Worm (Caenorhabditis elegans): ENCODE measurements around the gene C55C3.1.

The C55C3.1 gene

ce11 chrIV:5701646-5702045 is 7.2 kb upstream of the C55C3.1 start:
- TF ChIP-seq ref-1 (GFP tag; conservative IDR thresholded peaks at IDR 0.05) (no peak), klf-2 (GFP tag; conservative IDR thresholded peaks at IDR 0.05) (no peak), T22C8.4 (GFP tag; IDR thresholded peaks at IDR 0.05) (no peak), cog-1 (tag; optimal IDR thresholded peaks at IDR 0.05) (no peak), ztf-23 (GFP tag; IDR thresholded peaks at IDR 0.05) (no peak), ztf-29 (GFP tag; IDR thresholded peaks at IDR 0.05) (no peak), tab-1 (GFP tag; IDR thresholded peaks at IDR 0.05) (no peak), med-1 (GFP tag; optimal IDR thresholded peaks at IDR 0.05; ENCODE audit: insufficient read depth) (no peak), flt-1 (GFP tag; IDR thresholded peaks at IDR 0.05) (no peak)

DNA sequence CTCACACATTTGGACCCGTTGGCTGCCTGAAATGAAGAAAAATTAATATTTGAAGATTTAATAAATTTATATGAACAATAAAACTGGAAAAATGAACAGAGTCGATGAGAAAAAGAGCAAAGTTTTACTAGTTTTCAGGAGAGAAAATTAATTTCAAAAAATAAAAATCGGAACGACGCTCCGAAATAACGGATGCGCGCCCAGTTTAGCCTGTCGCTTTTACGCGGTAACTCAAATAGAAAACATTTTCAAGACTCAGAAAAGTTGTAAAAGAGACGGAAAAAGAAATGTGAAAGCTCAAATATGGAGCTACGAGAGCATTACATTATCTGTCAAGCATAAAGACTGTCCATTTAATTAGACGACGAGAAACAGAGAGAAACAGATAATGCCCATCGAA is 5.5 kb upstream of the C55C3.1 start, which contains the start of the genes C55C3.73 and perm-5:
Gene C55C3.73, minus strand, starts transcription at position 9 of the 400 bp plus-strand sequence.
Gene perm-5, minus strand, starts transcription at position 26 of the 400 bp plus-strand sequence.
- TF ChIP-seq ref-1 (GFP tag; conservative IDR thresholded peaks at IDR 0.05), result no peak

- TF ChIP-seq flt-1 (GFP tag; IDR thresholded peaks at IDR 0.05) (no peak), T22C8.4 (GFP tag; IDR thresholded peaks at IDR 0.05) (no peak)
These were observed 5.0 kb upstream of the C55C3.1 start for ce11 chrIV:5703917-5704316.

ce11 chrIV:5706603-5707002 is 2.3 kb upstream of the C55C3.1 start:
- TF ChIP-seq ztf-23 (GFP tag; IDR thresholded peaks at IDR 0.05), result no peak
- no peak for TF ChIP-seq cog-1 (tag; optimal IDR thresholded peaks at IDR 0.05)
- no peak for TF ChIP-seq flt-1 (GFP tag; IDR thresholded peaks at IDR 0.05)
- no peak for TF ChIP-seq ztf-29 (GFP tag; IDR thresholded peaks at IDR 0.05)
- TF ChIP-seq tab-1 (GFP tag; IDR thresholded peaks at IDR 0.05), result no peak
- no peak for TF ChIP-seq ref-1 (GFP tag; conservative IDR thresholded peaks at IDR 0.05)
- no peak for TF ChIP-seq klf-2 (GFP tag; conservative IDR thresholded peaks at IDR 0.05)
- no peak for TF ChIP-seq med-1 (GFP tag; optimal IDR thresholded peaks at IDR 0.05; ENCODE audit: insufficient read depth)
- TF ChIP-seq T22C8.4 (GFP tag; IDR thresholded peaks at IDR 0.05), result no peak

ce11 chrIV:5715341-5716112 is 6.6 kb downstream of the C55C3.1 start:
- no peak for TF ChIP-seq med-1 (GFP tag; optimal IDR thresholded peaks at IDR 0.05; ENCODE audit: insufficient read depth)
- no peak for TF ChIP-seq ztf-29 (GFP tag; IDR thresholded peaks at IDR 0.05)
- no peak for TF ChIP-seq ztf-23 (GFP tag; IDR thresholded peaks at IDR 0.05)
- no peak for TF ChIP-seq flt-1 (GFP tag; IDR thresholded peaks at IDR 0.05)
- no peak for TF ChIP-seq cog-1 (tag; optimal IDR thresholded peaks at IDR 0.05)
- no peak for TF ChIP-seq T22C8.4 (GFP tag; IDR thresholded peaks at IDR 0.05)
- no peak for TF ChIP-seq ref-1 (GFP tag; conservative IDR thresholded peaks at IDR 0.05)
- TF ChIP-seq tab-1 (GFP tag; IDR thresholded peaks at IDR 0.05), result no peak
- TF ChIP-seq klf-2 (GFP tag; conservative IDR thresholded peaks at IDR 0.05), result no peak

- TF ChIP-seq med-1 (GFP tag; optimal IDR thresholded peaks at IDR 0.05; ENCODE audit: insufficient read depth) (no peak), T22C8.4 (GFP tag; IDR thresholded peaks at IDR 0.05) (no peak), ztf-29 (GFP tag; IDR thresholded peaks at IDR 0.05) (no peak), flt-1 (GFP tag; IDR thresholded peaks at IDR 0.05) (no peak), ref-1 (GFP tag; conservative IDR thresholded peaks at IDR 0.05) (no peak), tab-1 (GFP tag; IDR thresholded peaks at IDR 0.05) (no peak), klf-2 (GFP tag; conservative IDR thresholded peaks at IDR 0.05) (no peak), cog-1 (tag; optimal IDR thresholded peaks at IDR 0.05) (no peak), ztf-23 (GFP tag; IDR thresholded peaks at IDR 0.05) (no peak)
These were observed 14.8 kb downstream of the C55C3.1 start for ce11 chrIV:5723659-5724058.

ce11 chrIV:5725300-5725699 is 16.4 kb downstream of the C55C3.1 start, which contains the start of gene H35B03.1:
Gene H35B03.1, plus strand, starts transcription at chrIV:5725600.
- TF ChIP-seq T22C8.4 (GFP tag; IDR thresholded peaks at IDR 0.05), result no peak
- TF ChIP-seq cog-1 (tag; optimal IDR thresholded peaks at IDR 0.05), result no peak
- TF ChIP-seq med-1 (GFP tag; optimal IDR thresholded peaks at IDR 0.05; ENCODE audit: insufficient read depth), result no peak
- no peak for TF ChIP-seq tab-1 (GFP tag; IDR thresholded peaks at IDR 0.05)
- no peak for TF ChIP-seq klf-2 (GFP tag; conservative IDR thresholded peaks at IDR 0.05)
- TF ChIP-seq ref-1 (GFP tag; conservative IDR thresholded peaks at IDR 0.05), result no peak
- TF ChIP-seq ztf-29 (GFP tag; IDR thresholded peaks at IDR 0.05), result no peak
- TF ChIP-seq ztf-23 (GFP tag; IDR thresholded peaks at IDR 0.05), result no peak
- no peak for TF ChIP-seq flt-1 (GFP tag; IDR thresholded peaks at IDR 0.05)

DNA sequence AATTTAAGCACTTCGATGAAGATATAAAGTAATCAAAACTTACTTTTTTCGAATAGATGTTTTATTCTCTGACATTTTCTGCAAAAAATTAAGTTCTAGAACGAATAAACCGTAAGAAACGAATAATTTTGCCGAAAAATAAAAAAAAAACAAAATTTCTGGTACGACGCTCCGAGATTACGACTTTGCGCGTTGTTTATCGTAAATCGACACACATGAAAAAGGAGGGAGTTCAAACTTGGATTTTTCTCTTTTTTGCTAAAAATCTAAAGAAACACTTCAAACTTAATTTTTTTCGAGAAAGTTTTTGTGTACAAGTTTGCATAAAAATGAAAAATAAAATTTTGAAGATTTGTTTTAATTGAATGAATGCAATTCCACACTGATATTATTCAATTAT is 22.7 kb downstream of the C55C3.1 start, which contains the start of gene H35B03.2:
Gene H35B03.2, minus strand, starts transcription at position 78 of the 400 bp plus-strand sequence.
- TF ChIP-seq T22C8.4 (GFP tag; IDR thresholded peaks at IDR 0.05) (no peak), ref-1 (GFP tag; conservative IDR thresholded peaks at IDR 0.05) (no peak), flt-1 (GFP tag; IDR thresholded peaks at IDR 0.05) (no peak), med-1 (GFP tag; optimal IDR thresholded peaks at IDR 0.05; ENCODE audit: insufficient read depth) (no peak), ztf-29 (GFP tag; IDR thresholded peaks at IDR 0.05) (no peak), ztf-23 (GFP tag; IDR thresholded peaks at IDR 0.05) (no peak), cog-1 (tag; optimal IDR thresholded peaks at IDR 0.05) (no peak), tab-1 (GFP tag; IDR thresholded peaks at IDR 0.05) (no peak), klf-2 (GFP tag; conservative IDR thresholded peaks at IDR 0.05) (no peak)

DNA sequence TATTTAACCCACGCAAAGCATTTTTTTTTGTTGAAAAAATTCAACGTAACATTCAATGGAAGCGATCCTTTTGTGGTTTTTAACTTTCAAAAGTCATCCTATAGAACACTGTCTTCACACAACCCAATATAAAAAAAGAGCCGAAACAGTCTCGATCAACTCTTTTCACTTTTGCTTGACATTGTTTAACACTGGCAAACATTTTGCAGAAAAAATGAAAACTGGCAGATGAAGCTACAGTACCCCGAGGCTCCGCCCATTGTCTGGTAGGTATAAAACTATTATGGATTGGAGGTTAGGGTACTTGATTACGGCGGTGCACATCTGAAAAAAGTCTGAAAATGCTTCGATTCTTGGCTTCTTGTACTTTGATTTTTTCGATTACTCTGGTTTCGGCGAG is 25.8 kb downstream of the C55C3.1 start, which contains the start of gene cpg-18:
Gene cpg-18, plus strand, starts transcription at position 301 of the 400 bp plus-strand sequence.
- TF ChIP-seq tab-1 (GFP tag; IDR thresholded peaks at IDR 0.05), result no peak
- no peak for TF ChIP-seq ztf-29 (GFP tag; IDR thresholded peaks at IDR 0.05)
- no peak for TF ChIP-seq cog-1 (tag; optimal IDR thresholded peaks at IDR 0.05)
- TF ChIP-seq med-1 (GFP tag; optimal IDR thresholded peaks at IDR 0.05; ENCODE audit: insufficient read depth), result no peak
- no peak for TF ChIP-seq klf-2 (GFP tag; conservative IDR thresholded peaks at IDR 0.05)

- TF ChIP-seq ztf-23 (GFP tag; IDR thresholded peaks at IDR 0.05) (no peak), cog-1 (tag; optimal IDR thresholded peaks at IDR 0.05) (no peak), ref-1 (GFP tag; conservative IDR thresholded peaks at IDR 0.05) (no peak), klf-2 (GFP tag; conservative IDR thresholded peaks at IDR 0.05) (no peak), med-1 (GFP tag; optimal IDR thresholded peaks at IDR 0.05; ENCODE audit: insufficient read depth) (no peak), flt-1 (GFP tag; IDR thresholded peaks at IDR 0.05) (no peak), T22C8.4 (GFP tag; IDR thresholded peaks at IDR 0.05) (no peak), tab-1 (GFP tag; IDR thresholded peaks at IDR 0.05) (no peak), ztf-29 (GFP tag; IDR thresholded peaks at IDR 0.05) (no peak)
These were observed 32.1 kb downstream of the C55C3.1 start, which contains the start of gene chil-11 for ce11 chrIV:5741045-5741444. Gene chil-11, plus strand, starts transcription at chrIV:5741345.

Measured in whole organism, midembryonic.